Fruit fly (Drosophila melanogaster): ENCODE results near the gene MED1.

DNA sequence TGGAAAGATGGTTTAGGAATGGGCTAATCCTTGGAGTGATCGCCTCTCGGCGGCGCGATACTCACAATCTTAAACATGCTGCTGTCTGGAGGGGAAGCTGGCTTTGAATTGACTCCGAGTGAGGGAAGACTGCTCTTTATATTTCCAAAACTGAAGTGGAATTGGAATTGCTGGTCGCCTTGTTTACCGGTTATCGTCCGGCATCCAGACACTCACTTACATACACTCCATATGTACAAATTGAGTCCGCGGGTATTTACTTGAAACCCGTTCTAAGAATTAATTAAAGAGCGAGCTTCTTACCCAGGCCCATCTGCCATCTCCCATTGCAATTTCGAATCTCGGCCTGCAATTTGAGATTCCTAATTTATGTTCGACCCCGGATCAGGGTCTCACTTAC lies 32.6 kb upstream of the MED1 start, which contains the start of gene Cpr78E:
- TF ChIP-seq psq (optimal IDR thresholded peaks at IDR 0.05): no peak
- TF ChIP-seq ttk (optimal IDR thresholded peaks at IDR 0.05): no peak
- no peak for TF ChIP-seq Myc (optimal IDR thresholded peaks at IDR 0.05)
- TF ChIP-seq h (optimal IDR thresholded peaks at IDR 0.05): no peak
- TF ChIP-seq Sin3A (optimal IDR thresholded peaks at IDR 0.05): no peak
